Worm (Caenorhabditis elegans): ENCODE measurements around the gene rnh-1.2.

rnh-1.2 gene

ce11 chrII:9826946-9827345, 14.9 kb downstream of the rnh-1.2 start:
- no peak for TF ChIP-seq unc-120 (tag; optimal IDR thresholded peaks at IDR 0.05; ENCODE audit: poor library complexity, severe bottlenecking)

ce11 chrII:9807519-9807972, 34.3 kb downstream of the rnh-1.2 start, which contains the start of gene cyp-13A8:
cyp-13A8 (minus strand) TSS chrII:9807569.
- TF ChIP-seq sptf-1 (tag; optimal IDR thresholded peaks at IDR 0.05) (no peak), cnd-1 (tag; optimal IDR thresholded peaks at IDR 0.05) (no peak), elt-3 (tag; optimal IDR thresholded peaks at IDR 0.05) (no peak), lin-32 (GFP tag; optimal IDR thresholded peaks at IDR 0.05) (no peak), ceh-43 (GFP tag; optimal IDR thresholded peaks at IDR 0.05) (no peak), mls-2 (tag; optimal IDR thresholded peaks at IDR 0.05) (no peak), drap-1 (GFP tag; optimal IDR thresholded peaks at IDR 0.05) (no peak), mab-5 (tag; optimal IDR thresholded peaks at IDR 0.05) (no peak), nhr-28 (tag; optimal IDR thresholded peaks at IDR 0.05) (no peak), M03D4.4 (tag; optimal IDR thresholded peaks at IDR 0.05) (no peak), mep-1 (tag; optimal IDR thresholded peaks at IDR 0.05) (no peak), hlh-1 (tag; optimal IDR thresholded peaks at IDR 0.05) (no peak), tbx-8 (GFP tag; optimal IDR thresholded peaks at IDR 0.05) (no peak), lin-13 (tag; optimal IDR thresholded peaks at IDR 0.05) (no peak), ces-1 (GFP tag; optimal IDR thresholded peaks at IDR 0.05) (no peak)

ce11 chrII:9803320-9803719, 38.5 kb downstream of the rnh-1.2 start, which contains the start of gene cyp-13A7:
cyp-13A7 (plus strand) TSS chrII:9803620.
- TF ChIP-seq mls-2 (tag; optimal IDR thresholded peaks at IDR 0.05), result no peak
- TF ChIP-seq elt-1 (tag; optimal IDR thresholded peaks at IDR 0.05; ENCODE audit: borderline replicate concordance, insufficient read depth), result no peak
- TF ChIP-seq ham-2 (GFP tag; optimal IDR thresholded peaks at IDR 0.05), result no peak
- TF ChIP-seq flh-1 (GFP tag; optimal IDR thresholded peaks at IDR 0.05), result no peak
- TF ChIP-seq snpc-4 (tag; optimal IDR thresholded peaks at IDR 0.05), result no peak
- no peak for TF ChIP-seq lin-13 (tag; optimal IDR thresholded peaks at IDR 0.05)
- no peak for TF ChIP-seq pha-4 (tag; optimal IDR thresholded peaks at IDR 0.05)
- TF ChIP-seq ceh-43 (GFP tag; optimal IDR thresholded peaks at IDR 0.05), result no peak
- no peak for TF ChIP-seq nhr-2 (tag; optimal IDR thresholded peaks at IDR 0.05)
- no peak for TF ChIP-seq lin-32 (GFP tag; optimal IDR thresholded peaks at IDR 0.05)
- no peak for TF ChIP-seq hlh-1 (tag; optimal IDR thresholded peaks at IDR 0.05)
- no peak for TF ChIP-seq sem-2 (GFP tag; optimal IDR thresholded peaks at IDR 0.05)
- no peak for TF ChIP-seq bed-3 (GFP tag; optimal IDR thresholded peaks at IDR 0.05)
- TF ChIP-seq ceh-39 (tag; optimal IDR thresholded peaks at IDR 0.05), result no peak
- TF ChIP-seq drap-1 (GFP tag; optimal IDR thresholded peaks at IDR 0.05), result no peak
- TF ChIP-seq lsy-2 (tag; optimal IDR thresholded peaks at IDR 0.05), result no peak
- no peak for TF ChIP-seq tbx-8 (GFP tag; optimal IDR thresholded peaks at IDR 0.05)

ce11 chrII:9802642-9803041, 39.2 kb downstream of the rnh-1.2 start, which contains the start of gene cyp-13A6:
cyp-13A6 (minus strand) TSS chrII:9802821.
- no peak for TF ChIP-seq bed-3 (GFP tag; optimal IDR thresholded peaks at IDR 0.05)
- no peak for TF ChIP-seq ces-1 (GFP tag; optimal IDR thresholded peaks at IDR 0.05)
- TF ChIP-seq mls-2 (tag; optimal IDR thresholded peaks at IDR 0.05), result no peak
- no peak for TF ChIP-seq flh-1 (GFP tag; optimal IDR thresholded peaks at IDR 0.05)
- TF ChIP-seq ceh-83 (GFP tag; optimal IDR thresholded peaks at IDR 0.05), result no peak
- TF ChIP-seq nhr-76 (tag; optimal IDR thresholded peaks at IDR 0.05), result no peak
- no peak for TF ChIP-seq unc-39 (tag; optimal IDR thresholded peaks at IDR 0.05)
- no peak for TF ChIP-seq blmp-1 (tag; optimal IDR thresholded peaks at IDR 0.05)
- TF ChIP-seq mep-1 (tag; optimal IDR thresholded peaks at IDR 0.05), result no peak
- no peak for TF ChIP-seq M03D4.4 (tag; optimal IDR thresholded peaks at IDR 0.05)
- TF ChIP-seq mab-5 (tag; optimal IDR thresholded peaks at IDR 0.05), result no peak
- no peak for TF ChIP-seq ceh-43 (GFP tag; optimal IDR thresholded peaks at IDR 0.05)
- TF ChIP-seq ztf-11 (tag; optimal IDR thresholded peaks at IDR 0.05), result no peak
- TF ChIP-seq elt-1 (tag; optimal IDR thresholded peaks at IDR 0.05; ENCODE audit: borderline replicate concordance, insufficient read depth), result no peak

ce11 chrII:9800251-9800650, 41.6 kb downstream of the rnh-1.2 start, which contains the start of gene cyp-13A5:
cyp-13A5 (minus strand) TSS chrII:9800362.
- TF ChIP-seq flh-1 (GFP tag; optimal IDR thresholded peaks at IDR 0.05), result no peak
